Fruit fly (Drosophila melanogaster): Measurements from ENCODE around the gene Pi3K21B.

Gene Pi3K21B

DNA sequence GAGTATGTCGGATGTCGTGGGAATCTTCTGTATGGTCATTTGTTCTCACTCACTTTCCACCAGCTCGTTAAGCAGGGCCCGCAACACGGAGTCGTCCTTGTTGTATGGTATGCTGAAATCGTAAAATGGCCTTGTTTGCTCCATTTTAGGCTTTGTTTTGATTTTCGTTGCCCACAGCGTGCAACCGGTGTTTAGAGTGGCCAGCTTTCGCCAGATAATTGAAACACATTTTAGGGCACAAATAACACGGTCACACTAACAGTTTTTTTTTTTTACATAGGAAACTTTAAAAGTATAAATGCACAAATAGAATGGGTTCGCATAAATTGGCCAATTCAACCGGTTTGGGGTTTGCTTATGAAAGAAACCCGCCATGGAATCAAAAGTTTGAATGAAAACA is 45.5 kb upstream of the Pi3K21B start, which contains the start of gene Rpp30:
Rpp30 (minus strand) TSS at position 200 of the 400 bp plus-strand sequence.
- TF ChIP-seq sv (GFP tag; optimal IDR thresholded peaks at IDR 0.05): no peak
- no peak for TF ChIP-seq Hnf4 (GFP tag; optimal IDR thresholded peaks at IDR 0.05)
- TF ChIP-seq fru (GFP tag; optimal IDR thresholded peaks at IDR 0.05): no peak
- TF ChIP-seq dmrt93B (GFP tag; optimal IDR thresholded peaks at IDR 0.05): no peak
- no peak for TF ChIP-seq GATAd (GFP tag; optimal IDR thresholded peaks at IDR 0.05)
- no peak for TF ChIP-seq dsf (GFP tag; optimal IDR thresholded peaks at IDR 0.05; ENCODE audit: borderline replicate concordance)

DNA sequence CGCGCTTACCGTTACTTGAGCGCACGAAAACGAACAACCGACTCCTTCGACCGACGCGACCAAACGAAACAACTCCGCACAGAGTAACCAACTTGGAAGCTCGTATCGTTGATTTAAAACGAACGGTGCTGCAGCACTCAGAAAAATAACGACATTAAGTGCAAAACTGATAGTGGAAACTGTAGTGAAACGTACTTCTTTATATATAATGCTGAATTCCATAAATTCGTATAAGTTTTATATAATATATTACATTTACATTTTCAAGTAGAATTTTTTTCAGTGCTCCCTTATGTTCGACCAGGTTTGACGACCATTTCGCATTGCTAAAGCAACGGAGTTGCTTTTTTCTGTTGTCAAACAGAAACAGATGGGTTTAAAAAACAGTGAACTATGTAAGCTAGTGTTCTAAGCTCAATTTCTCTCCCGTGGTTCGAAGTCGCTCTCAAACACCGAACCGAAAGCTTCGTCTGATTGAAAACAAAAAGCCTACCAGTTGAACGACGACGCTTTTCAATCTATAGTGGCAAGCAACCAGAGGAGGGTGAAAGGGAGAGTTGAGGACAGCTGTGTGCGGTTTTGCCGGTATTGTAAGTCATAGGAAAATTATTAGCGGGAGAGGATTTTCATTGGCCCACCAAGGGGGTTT is 30.1 kb upstream of the Pi3K21B start, which contains the start of gene CG17075:
CG17075 (minus strand) TSS at position 65 of the 649 bp plus-strand sequence.
- TF ChIP-seq psq (GFP tag; optimal IDR thresholded peaks at IDR 0.05): peak; percentile 80
- TF ChIP-seq rgr (GFP tag; optimal IDR thresholded peaks at IDR 0.05): peak; percentile 85
- peak; percentile 76 for TF ChIP-seq HLH106 (tag; optimal IDR thresholded peaks at IDR 0.05)
- peak; percentile 38 for TF ChIP-seq woc (GFP tag; optimal IDR thresholded peaks at IDR 0.05)
- no peak for TF ChIP-seq Myc (optimal IDR thresholded peaks at IDR 0.05)
- TF ChIP-seq h (GFP tag; optimal IDR thresholded peaks at IDR 0.05): peak; percentile 89
- no peak for TF ChIP-seq N (GFP tag; optimal IDR thresholded peaks at IDR 0.05)
- peak; percentile 81 for TF ChIP-seq Sp1 (GFP tag; optimal IDR thresholded peaks at IDR 0.05)
- peak; percentile 85 for TF ChIP-seq OdsH (GFP tag; optimal IDR thresholded peaks at IDR 0.05)
- peak; percentile 18 for TF ChIP-seq CG9705 (GFP tag; optimal IDR thresholded peaks at IDR 0.05)
- no peak for TF ChIP-seq br (GFP tag; optimal IDR thresholded peaks at IDR 0.05)
- TF ChIP-seq foxo (GFP tag; optimal IDR thresholded peaks at IDR 0.05): peak in 1 of 2 experiments; percentile 92
- peak; percentile 93 for TF ChIP-seq sv (GFP tag; optimal IDR thresholded peaks at IDR 0.05)
- peak; percentile 61 for TF ChIP-seq ey (GFP tag; optimal IDR thresholded peaks at IDR 0.05)
- peak; percentile 86 for TF ChIP-seq fru (GFP tag; optimal IDR thresholded peaks at IDR 0.05)
- TF ChIP-seq Dfd (GFP tag; optimal IDR thresholded peaks at IDR 0.05): no peak

DNA sequence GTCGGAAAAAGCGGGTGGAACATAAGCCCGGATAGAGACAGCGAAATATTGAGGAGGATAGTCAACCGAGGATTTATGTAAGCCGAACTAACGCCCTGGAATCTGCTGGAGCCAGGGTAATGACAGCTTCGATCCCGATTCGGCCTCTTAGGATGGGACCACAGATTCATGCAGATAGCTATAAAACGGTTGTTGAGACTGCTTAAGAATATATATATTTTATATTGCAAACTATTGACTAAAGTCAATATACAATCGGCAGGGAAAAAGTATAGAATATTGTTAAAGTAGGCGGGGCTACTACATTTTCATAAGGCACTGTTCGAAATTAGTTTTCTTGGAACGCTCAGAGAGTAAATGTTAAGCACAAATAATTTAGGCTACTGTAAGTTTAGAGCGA is 28.9 kb upstream of the Pi3K21B start, which contains the start of gene CG3345:
CG3345 (plus strand) TSS at position 301 of the 400 bp plus-strand sequence.
- TF ChIP-seq GATAd (GFP tag; optimal IDR thresholded peaks at IDR 0.05): no peak
- no peak for TF ChIP-seq CG9705 (GFP tag; optimal IDR thresholded peaks at IDR 0.05)
- no peak for TF ChIP-seq Hr78 (GFP tag; optimal IDR thresholded peaks at IDR 0.05)

DNA sequence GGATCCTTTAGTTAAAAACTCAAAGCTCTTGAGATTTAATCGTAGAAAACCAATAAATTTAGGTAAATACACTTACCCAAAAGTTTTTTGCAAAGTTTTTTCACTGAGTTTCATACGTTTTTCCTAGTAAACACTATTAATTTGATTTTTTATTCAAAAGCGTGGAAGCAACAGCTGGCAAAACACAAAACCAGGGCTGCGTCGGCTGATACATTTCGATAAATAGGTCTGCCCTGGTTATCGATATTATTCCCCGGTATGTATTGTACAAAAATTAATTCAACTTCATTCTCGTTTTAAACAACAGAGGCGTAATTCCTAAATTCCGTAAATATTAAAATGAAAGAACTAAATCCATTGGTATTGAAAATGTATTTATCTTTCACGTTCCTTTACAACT is 26.1 kb upstream of the Pi3K21B start, which contains the start of gene Dus1:
Dus1 (minus strand) TSS at position 192 of the 400 bp plus-strand sequence.
- TF ChIP-seq dmrt93B (GFP tag; optimal IDR thresholded peaks at IDR 0.05): no peak
- no peak for TF ChIP-seq dl (GFP tag; optimal IDR thresholded peaks at IDR 0.05; ENCODE audit: insufficient read depth in 1 of 2, partially characterized antibody in 2 of 2)
- no peak for TF ChIP-seq pan (optimal IDR thresholded peaks at IDR 0.05)
- no peak for TF ChIP-seq CG32264 (GFP tag; optimal IDR thresholded peaks at IDR 0.05)
- TF ChIP-seq ey (GFP tag; optimal IDR thresholded peaks at IDR 0.05): no peak
- no peak for TF ChIP-seq fru (GFP tag; optimal IDR thresholded peaks at IDR 0.05)
- no peak for TF ChIP-seq tai (GFP tag; optimal IDR thresholded peaks at IDR 0.05)
- no peak for TF ChIP-seq Hr78 (GFP tag; optimal IDR thresholded peaks at IDR 0.05)
- TF ChIP-seq foxo (GFP tag; optimal IDR thresholded peaks at IDR 0.05): no peak
- no peak for TF ChIP-seq sage (GFP tag; optimal IDR thresholded peaks at IDR 0.05)
- no peak for TF ChIP-seq Jra (GFP tag; optimal IDR thresholded peaks at IDR 0.05)
- no peak for TF ChIP-seq jim (GFP tag; optimal IDR thresholded peaks at IDR 0.05)
- TF ChIP-seq N (GFP tag; optimal IDR thresholded peaks at IDR 0.05): no peak
- no peak for TF ChIP-seq rgr (GFP tag; optimal IDR thresholded peaks at IDR 0.05)
- TF ChIP-seq Abd-B (GFP tag; optimal IDR thresholded peaks at IDR 0.05): no peak
- no peak for TF ChIP-seq h (GFP tag; optimal IDR thresholded peaks at IDR 0.05)

DNA sequence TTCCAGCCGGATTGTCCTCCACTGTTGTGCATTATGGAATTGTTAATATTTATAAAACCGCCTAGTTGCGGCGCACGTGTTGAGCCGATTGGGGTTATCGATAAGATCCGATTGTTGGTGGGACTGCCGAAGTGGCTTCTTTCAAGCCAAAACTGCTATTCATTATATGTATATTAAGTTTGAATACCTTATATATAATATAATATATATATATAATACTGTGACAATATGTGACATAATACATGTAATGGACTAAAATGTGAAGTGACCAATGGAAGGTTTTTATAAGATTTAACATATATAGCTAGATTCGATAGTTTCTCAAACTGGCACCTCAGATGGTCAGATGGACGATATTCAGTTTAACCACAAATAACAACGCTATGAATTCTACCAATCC is 24.1 kb upstream of the Pi3K21B start, which contains the start of the genes mbm and CG11555:
mbm (minus strand) TSS at position 113 of the 400 bp plus-strand sequence.
CG11555 (plus strand) TSS at position 234 of the 400 bp plus-strand sequence.
- no peak for TF ChIP-seq woc (GFP tag; optimal IDR thresholded peaks at IDR 0.05)
- TF ChIP-seq Myc (optimal IDR thresholded peaks at IDR 0.05): peak; percentile 94
- no peak for TF ChIP-seq pan (optimal IDR thresholded peaks at IDR 0.05)
- TF ChIP-seq lola (GFP tag; optimal IDR thresholded peaks at IDR 0.05): no peak
- no peak for TF ChIP-seq fru (GFP tag; optimal IDR thresholded peaks at IDR 0.05)
- TF ChIP-seq Mio (GFP tag; optimal IDR thresholded peaks at IDR 0.05): no peak
- no peak for TF ChIP-seq usp (GFP tag; optimal IDR thresholded peaks at IDR 0.05)
- no peak for TF ChIP-seq CG9705 (GFP tag; optimal IDR thresholded peaks at IDR 0.05)
- no peak for TF ChIP-seq psq (GFP tag; optimal IDR thresholded peaks at IDR 0.05)
- no peak for TF ChIP-seq sv (GFP tag; optimal IDR thresholded peaks at IDR 0.05)
- TF ChIP-seq CG32264 (GFP tag; optimal IDR thresholded peaks at IDR 0.05): no peak
- no peak for TF ChIP-seq foxo (GFP tag; optimal IDR thresholded peaks at IDR 0.05)
- TF ChIP-seq h (GFP tag; optimal IDR thresholded peaks at IDR 0.05): no peak
- no peak for TF ChIP-seq GATAd (GFP tag; optimal IDR thresholded peaks at IDR 0.05)
- TF ChIP-seq dsf (GFP tag; optimal IDR thresholded peaks at IDR 0.05; ENCODE audit: borderline replicate concordance): no peak
- peak; percentile 56 for TF ChIP-seq HLH106 (tag; optimal IDR thresholded peaks at IDR 0.05)
- no peak for TF ChIP-seq N (GFP tag; optimal IDR thresholded peaks at IDR 0.05)
- no peak for TF ChIP-seq Jra (GFP tag; optimal IDR thresholded peaks at IDR 0.05)
- TF ChIP-seq sage (GFP tag; optimal IDR thresholded peaks at IDR 0.05): no peak
- TF ChIP-seq brk (GFP tag; optimal IDR thresholded peaks at IDR 0.05): no peak
- no peak for TF ChIP-seq ey (GFP tag; optimal IDR thresholded peaks at IDR 0.05)
- no peak for TF ChIP-seq Vsx2 (GFP tag; optimal IDR thresholded peaks at IDR 0.05; ENCODE audit: partially characterized antibody)
- no peak for TF ChIP-seq Dfd (GFP tag; optimal IDR thresholded peaks at IDR 0.05)
- no peak for TF ChIP-seq Hr83 (GFP tag; optimal IDR thresholded peaks at IDR 0.05; ENCODE audit: poor library complexity, severe bottlenecking)
- TF ChIP-seq Rel (GFP tag; optimal IDR thresholded peaks at IDR 0.05): no peak
- peak; percentile 6 for TF ChIP-seq Rel (tag; optimal IDR thresholded peaks at IDR 0.05)
- no peak for TF ChIP-seq Hnf4 (GFP tag; optimal IDR thresholded peaks at IDR 0.05)
- TF ChIP-seq Sp1 (GFP tag; optimal IDR thresholded peaks at IDR 0.05): peak; percentile 40
- TF ChIP-seq br (GFP tag; optimal IDR thresholded peaks at IDR 0.05): no peak
